Worm (Caenorhabditis elegans): ENCODE results near the gene srx-60.

DNA sequence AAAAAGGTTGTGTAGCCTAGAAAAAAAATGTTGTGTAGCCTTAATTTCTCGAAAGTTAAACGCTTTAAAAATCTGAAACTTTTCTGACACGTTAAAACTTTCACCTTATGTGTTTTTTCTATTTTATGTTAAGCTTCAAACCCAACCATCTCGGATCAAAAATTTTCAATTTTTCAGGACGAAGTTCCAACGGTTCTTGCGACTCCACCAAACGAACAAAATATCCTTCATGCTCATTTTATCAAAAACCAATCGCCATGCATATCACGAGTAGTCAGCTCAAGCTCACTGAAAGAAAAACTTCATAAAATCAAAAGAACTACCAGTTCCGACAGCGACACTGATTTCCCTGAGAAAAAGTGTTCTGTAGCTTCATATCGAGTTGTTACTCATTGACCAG lies 35.8 kb downstream of the srx-60 start:
- TF ChIP-seq hmg-4 (GFP tag; optimal IDR thresholded peaks at IDR 0.05) (no peak), hnd-1 (tag; optimal IDR thresholded peaks at IDR 0.05) (no peak), hmbx-1 (tag; optimal IDR thresholded peaks at IDR 0.05) (no peak), tra-4 (tag; optimal IDR thresholded peaks at IDR 0.05) (no peak), tbx-37 (GFP tag; conservative IDR thresholded peaks at IDR 0.05) (no peak), sea-1 (GFP tag; conservative IDR thresholded peaks at IDR 0.05) (no peak)
